Fruit fly (Drosophila melanogaster): ENCODE data around the gene mesh.
A peak's percentile ranks its signal among the peaks of the same experiment; 100 is the strongest.

mesh gene

DNA sequence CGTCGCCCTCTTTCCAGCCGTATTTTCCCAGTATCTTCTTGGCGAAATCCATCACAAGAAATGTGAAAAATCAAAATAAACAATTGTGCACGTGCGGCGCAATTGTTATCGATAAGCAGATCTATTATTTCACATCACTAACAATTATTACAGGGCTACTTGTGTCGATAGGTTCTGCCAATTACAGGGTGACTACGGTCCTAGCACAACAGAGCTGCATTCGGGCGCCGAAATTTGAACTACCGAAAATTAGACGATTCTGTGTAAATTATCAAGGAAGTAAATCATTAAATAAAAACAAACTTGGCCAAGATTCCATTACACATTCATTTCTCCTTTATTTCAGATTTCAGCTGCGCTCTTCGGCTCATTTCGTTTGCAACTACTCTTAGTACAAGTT, 20.3 kb upstream of the mesh start, which contains the start of gene CG15561 (continued):
- TF ChIP-seq z (GFP tag; IDR thresholded peaks at IDR 0.05), result no peak
- no peak for TF ChIP-seq CG2678 (tag; optimal IDR thresholded peaks at IDR 0.05)
- TF ChIP-seq ssp (GFP tag; IDR thresholded peaks at IDR 0.05), result no peak
- no peak for TF ChIP-seq Elba2 (GFP tag; optimal IDR thresholded peaks at IDR 0.05)
- TF ChIP-seq GATAe (GFP tag; conservative IDR thresholded peaks at IDR 0.05), result no peak
- no peak for TF ChIP-seq CG34224 (GFP tag; IDR thresholded peaks at IDR 0.05; ENCODE audit: partially characterized antibody)
- TF ChIP-seq trem (tag; optimal IDR thresholded peaks at IDR 0.05), result peak; percentile 68
- TF ChIP-seq eyg (GFP tag; optimal IDR thresholded peaks at IDR 0.05), result no peak
- TF ChIP-seq toy (GFP tag; IDR thresholded peaks at IDR 0.05), result no peak
- no peak for TF ChIP-seq Drgx (GFP tag; IDR thresholded peaks at IDR 0.05)
- no peak for TF ChIP-seq slou (GFP tag; optimal IDR thresholded peaks at IDR 0.05)
- peak; percentile 62 for TF ChIP-seq sug (tag; optimal IDR thresholded peaks at IDR 0.05)
- no peak for TF ChIP-seq Sox102F (GFP tag; optimal IDR thresholded peaks at IDR 0.05)
- TF ChIP-seq abd-A (tag; optimal IDR thresholded peaks at IDR 0.05), result no peak
- TF ChIP-seq en (GFP tag; optimal IDR thresholded peaks at IDR 0.05), result no peak
- peak; percentile 98 for TF ChIP-seq CG17186 (GFP tag; optimal IDR thresholded peaks at IDR 0.05)
- no peak for TF ChIP-seq E2f2 (GFP tag; IDR thresholded peaks at IDR 0.05)
- TF ChIP-seq pros (GFP tag; optimal IDR thresholded peaks at IDR 0.05), result no peak
- TF ChIP-seq bowl (GFP tag; IDR thresholded peaks at IDR 0.05), result no peak
- TF ChIP-seq lmd (GFP tag; IDR thresholded peaks at IDR 0.05), result no peak
- TF ChIP-seq CG9876 (GFP tag; optimal IDR thresholded peaks at IDR 0.05), result peak; percentile 27
- TF ChIP-seq shn (GFP tag; optimal IDR thresholded peaks at IDR 0.05), result no peak
- no peak for TF ChIP-seq Atf-2 (GFP tag; optimal IDR thresholded peaks at IDR 0.05)
- peak; percentile 69 for TF ChIP-seq CG7928 (GFP tag; optimal IDR thresholded peaks at IDR 0.05)
- TF ChIP-seq hth (optimal IDR thresholded peaks at IDR 0.05), result no peak
- no peak for TF ChIP-seq Aef1 (GFP tag; IDR thresholded peaks at IDR 0.05)
- TF ChIP-seq gcm2 (GFP tag; optimal IDR thresholded peaks at IDR 0.05), result no peak
- peak; percentile 84 for TF ChIP-seq HLHmδ (GFP tag; optimal IDR thresholded peaks at IDR 0.05)
- TF ChIP-seq nerfin-1 (tag; optimal IDR thresholded peaks at IDR 0.05), result peak; percentile 51
- TF ChIP-seq Oaz (GFP tag; IDR thresholded peaks at IDR 0.05), result no peak
- no peak for TF ChIP-seq CG8281 (tag; optimal IDR thresholded peaks at IDR 0.05)
- TF ChIP-seq Mad (GFP tag; optimal IDR thresholded peaks at IDR 0.05), result no peak
- no peak for TF ChIP-seq CG18476 (GFP tag; optimal IDR thresholded peaks at IDR 0.05)
- no peak for TF ChIP-seq CG6854 (GFP tag; optimal IDR thresholded peaks at IDR 0.05)
- TF ChIP-seq CG3726 (GFP tag; IDR thresholded peaks at IDR 0.05), result no peak
- peak; percentile 22 for TF ChIP-seq emc (GFP tag; optimal IDR thresholded peaks at IDR 0.05)
- TF ChIP-seq bigmax (GFP tag; optimal IDR thresholded peaks at IDR 0.05), result peak; percentile 67
- no peak for TF ChIP-seq Ravus (GFP tag; IDR thresholded peaks at IDR 0.05)
- TF ChIP-seq fd96Cb (tag; optimal IDR thresholded peaks at IDR 0.05), result no peak
- peak; percentile 64 for TF ChIP-seq CG30020 (tag; optimal IDR thresholded peaks at IDR 0.05)
- TF ChIP-seq CG1792 (GFP tag; optimal IDR thresholded peaks at IDR 0.05), result no peak
- peak; percentile 61 for TF ChIP-seq CG12659 (GFP tag; optimal IDR thresholded peaks at IDR 0.05)
- TF ChIP-seq HHEX (GFP tag; optimal IDR thresholded peaks at IDR 0.05), result peak; percentile 23
- no peak for TF ChIP-seq CG7963 (GFP tag; IDR thresholded peaks at IDR 0.05; ENCODE audit: partially characterized antibody)
- TF ChIP-seq Dref (GFP tag; IDR thresholded peaks at IDR 0.05), result no peak
- TF ChIP-seq Dbx (GFP tag; IDR thresholded peaks at IDR 0.05), result no peak
- no peak for TF ChIP-seq Lim3 (GFP tag; IDR thresholded peaks at IDR 0.05)
- TF ChIP-seq Rx (GFP tag; IDR thresholded peaks at IDR 0.05), result no peak
- TF ChIP-seq nmo (GFP tag; optimal IDR thresholded peaks at IDR 0.05), result peak; percentile 49
- TF ChIP-seq unc-4 (GFP tag; IDR thresholded peaks at IDR 0.05; ENCODE audit: partially characterized antibody), result no peak
- no peak for TF ChIP-seq CG30431 (GFP tag; optimal IDR thresholded peaks at IDR 0.05)
- peak; percentile 97 for TF ChIP-seq CG15479 (GFP tag; optimal IDR thresholded peaks at IDR 0.05)
- no peak; the same call in 2 of the 3 replicates for TF ChIP-seq croc (GFP tag; conservative IDR thresholded peaks at IDR 0.05)
